Fruit fly (Drosophila melanogaster): Measurements from ENCODE around the gene CG34174.

Gene CG34174

DNA sequence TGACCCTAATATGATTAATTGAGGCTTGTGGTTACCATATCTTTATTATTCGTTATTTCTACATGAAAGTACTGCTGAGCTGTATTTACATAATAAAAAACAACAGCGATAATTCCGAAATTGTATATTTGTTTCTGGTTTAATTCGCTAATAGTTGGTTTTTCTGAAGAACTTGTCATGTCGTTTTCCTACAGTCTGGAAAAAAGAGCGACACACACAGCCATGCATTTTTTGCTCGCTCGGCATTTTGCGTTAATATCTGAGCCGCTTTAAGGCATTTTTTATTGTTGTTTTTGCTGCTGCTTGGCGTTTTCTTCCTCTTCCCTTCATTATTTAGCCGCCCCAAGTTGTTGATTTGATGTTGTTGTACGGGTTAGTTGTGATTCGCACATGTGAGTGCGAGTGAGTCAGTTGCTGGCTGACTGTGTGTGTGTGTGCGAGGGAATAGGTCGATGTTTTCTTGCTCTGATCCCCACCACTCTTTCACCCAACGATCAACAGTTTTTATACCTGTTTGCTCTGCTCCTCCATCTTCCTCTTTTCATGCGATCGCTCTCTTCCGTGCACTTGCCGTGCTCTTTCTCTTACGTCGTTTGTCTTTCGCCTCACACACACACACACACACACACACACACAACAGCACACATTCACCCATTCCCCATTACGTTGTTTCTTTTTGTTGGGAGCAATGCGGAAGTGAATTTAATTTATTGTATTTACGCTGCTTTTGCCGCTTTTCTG is 38.8 kb upstream of the CG34174 start:
- TF ChIP-seq sens (GFP tag), result peak; percentile 83
- TF ChIP-seq chinmo (GFP tag; IDR thresholded peaks at IDR 0.05; ENCODE audit: partially characterized antibody), result peak; percentile 80; the same call in 3 of the 4 replicates
- no peak; the same call in 1 of the 2 replicates for TF ChIP-seq amos (GFP tag; IDR thresholded peaks at IDR 0.05; ENCODE audit: partially characterized antibody)
- TF ChIP-seq Aef1 (GFP tag; IDR thresholded peaks at IDR 0.05), result peak; percentile 22; the same call in 1 of the 3 replicates
- TF ChIP-seq Hr78 (GFP tag; optimal IDR thresholded peaks at IDR 0.05), result peak in 1 of 2 experiments; percentile 54
- 0 out of 2 replicates have a peak, but pooled peaks have one; percentile 4 for TF ChIP-seq Rfx (GFP tag; IDR thresholded peaks at IDR 0.05)
- TF ChIP-seq CG16815 (GFP tag; optimal IDR thresholded peaks at IDR 0.05), result no peak
- peak; percentile 86 for TF ChIP-seq sd (tag; optimal IDR thresholded peaks at IDR 0.05)
- TF ChIP-seq Eip74EF (GFP tag; optimal IDR thresholded peaks at IDR 0.05), result peak in 1 of 2 experiments; percentile 94
- TF ChIP-seq CG12769 (tag; optimal IDR thresholded peaks at IDR 0.05), result peak; percentile 81
- no peak for TF ChIP-seq Chrac-16 (GFP tag; optimal IDR thresholded peaks at IDR 0.05)
- TF ChIP-seq CG4360 (GFP tag; IDR thresholded peaks at IDR 0.05), result peak; percentile 90
- TF ChIP-seq tin (GFP tag; optimal IDR thresholded peaks at IDR 0.05), result no peak
- peak; percentile 2 for TF ChIP-seq gem (tag; optimal IDR thresholded peaks at IDR 0.05)
- TF ChIP-seq Optix (GFP tag; IDR thresholded peaks at IDR 0.05), result no peak
- peak; percentile 74 for TF ChIP-seq CG1832 (GFP tag; optimal IDR thresholded peaks at IDR 0.05)
- TF ChIP-seq oc (tag; optimal IDR thresholded peaks at IDR 0.05), result peak; percentile 63
- TF ChIP-seq crol (GFP tag; IDR thresholded peaks at IDR 0.05), result peak; percentile 84
- peak; percentile 29 for TF ChIP-seq CG2120 (GFP tag; optimal IDR thresholded peaks at IDR 0.05)
- TF ChIP-seq Pdp1 (GFP tag; optimal IDR thresholded peaks at IDR 0.05), result peak in 1 of 2 experiments; percentile 1
- 0 out of 3 replicates have a peak, but pooled peaks have one; percentile 8 for TF ChIP-seq row (GFP tag; IDR thresholded peaks at IDR 0.05)
- TF ChIP-seq CG4707 (GFP tag; optimal IDR thresholded peaks at IDR 0.05), result peak; percentile 18
- peak; percentile 77 to 85 for TF ChIP-seq Trl (optimal IDR thresholded peaks at IDR 0.05)
- TF ChIP-seq Trl (GFP tag; optimal IDR thresholded peaks at IDR 0.05), result no peak
- TF ChIP-seq rib (GFP tag; IDR thresholded peaks at IDR 0.05), result peak; percentile 33; the same call in 1 of the 2 replicates
- TF ChIP-seq luna (GFP tag; optimal IDR thresholded peaks at IDR 0.05), result no peak
- TF ChIP-seq CG17802 (tag; optimal IDR thresholded peaks at IDR 0.05), result no peak
- peak; percentile 74 for TF ChIP-seq CG9437 (GFP tag; optimal IDR thresholded peaks at IDR 0.05)
- 0 out of 3 replicates have a peak, but pooled peaks have one; percentile 32 for TF ChIP-seq ci (GFP tag; IDR thresholded peaks at IDR 0.05)
- no peak for TF ChIP-seq TFAM (GFP tag; optimal IDR thresholded peaks at IDR 0.05)
- 0 out of 3 replicates have a peak, but pooled peaks have one; percentile 11 for TF ChIP-seq knrl (GFP tag; IDR thresholded peaks at IDR 0.05; ENCODE audit: partially characterized antibody)
- TF ChIP-seq aop (GFP tag; IDR thresholded peaks at IDR 0.05), result peak; percentile 92
- peak; percentile 21 for TF ChIP-seq chn (GFP tag; optimal IDR thresholded peaks at IDR 0.05)
- TF ChIP-seq MBD-R2 (GFP tag; IDR thresholded peaks at IDR 0.05), result 0 out of 2 replicates have a peak, but pooled peaks have one; percentile 3
- TF ChIP-seq CG2199 (GFP tag; IDR thresholded peaks at IDR 0.05), result peak; percentile 74; the same call in 1 of the 3 replicates
- TF ChIP-seq Scr (GFP tag; IDR thresholded peaks at IDR 0.05; ENCODE audit: partially characterized antibody), result 0 out of 2 replicates have a peak, but pooled peaks have one; percentile 18
- TF ChIP-seq kni (GFP tag; optimal IDR thresholded peaks at IDR 0.05), result peak; percentile 61
- TF ChIP-seq CG8478 (optimal IDR thresholded peaks at IDR 0.05), result peak; percentile 78
- 0 out of 2 replicates have a peak, but pooled peaks have one; percentile 45 for TF ChIP-seq Drgx (GFP tag; IDR thresholded peaks at IDR 0.05)
- TF ChIP-seq nom (GFP tag; optimal IDR thresholded peaks at IDR 0.05), result peak; percentile 49
- TF ChIP-seq Lim3 (GFP tag; IDR thresholded peaks at IDR 0.05), result no peak
- TF ChIP-seq Adf1 (GFP tag; IDR thresholded peaks at IDR 0.05), result peak; percentile 30; the same call in 1 of the 2 replicates
- TF ChIP-seq pnt (GFP tag; optimal IDR thresholded peaks at IDR 0.05), result no peak
- 0 out of 2 replicates have a peak, but pooled peaks have one; percentile 28 for TF ChIP-seq bbx (GFP tag; IDR thresholded peaks at IDR 0.05; ENCODE audit: partially characterized antibody)
- TF ChIP-seq pros (GFP tag; optimal IDR thresholded peaks at IDR 0.05), result peak; percentile 30
- TF ChIP-seq CG17385 (GFP tag; optimal IDR thresholded peaks at IDR 0.05), result peak; percentile 71
- TF ChIP-seq vvl (GFP tag; IDR thresholded peaks at IDR 0.05), result peak; percentile 58
- TF ChIP-seq cg (GFP tag; optimal IDR thresholded peaks at IDR 0.05), result peak; percentile 91

Data from whole organism, embryonic.